Worm (Caenorhabditis elegans): ENCODE measurements around the gene math-42.

math-42 gene

ce11 chrII:2076467-2076866 is 23.3 kb upstream of the math-42 start:
- TF ChIP-seq tbx-37 (GFP tag; conservative IDR thresholded peaks at IDR 0.05) (no peak), ama-1 (optimal IDR thresholded peaks at IDR 0.05) (no peak), tra-4 (tag; optimal IDR thresholded peaks at IDR 0.05) (no peak), B0310.2 (tag; optimal IDR thresholded peaks at IDR 0.05) (no peak), ets-7 (tag; optimal IDR thresholded peaks at IDR 0.05) (no peak), ceh-13 (GFP tag; optimal IDR thresholded peaks at IDR 0.05) (no peak), scrt-1 (GFP tag; IDR thresholded peaks at IDR 0.05) (no peak), F13C5.2 (tag; optimal IDR thresholded peaks at IDR 0.05) (no peak)

ce11 chrII:2080425-2080824 is 19.3 kb upstream of the math-42 start, which contains the start of gene F07E5.9:
TSS of gene F07E5.9 (minus strand) at chrII:2080525.
- TF ChIP-seq aly-1 (tag; optimal IDR thresholded peaks at IDR 0.05), result no peak
- TF ChIP-seq hmg-4 (GFP tag; optimal IDR thresholded peaks at IDR 0.05), result no peak
- no peak for TF ChIP-seq B0310.2 (tag; optimal IDR thresholded peaks at IDR 0.05)
- TF ChIP-seq ceh-36 (tag; optimal IDR thresholded peaks at IDR 0.05), result no peak
- TF ChIP-seq pes-1 (GFP tag; IDR thresholded peaks at IDR 0.05), result no peak
- no peak for TF ChIP-seq scrt-1 (GFP tag; IDR thresholded peaks at IDR 0.05)
- TF ChIP-seq tbx-37 (GFP tag; conservative IDR thresholded peaks at IDR 0.05), result no peak
- no peak for TF ChIP-seq hnd-1 (tag; optimal IDR thresholded peaks at IDR 0.05)

- TF ChIP-seq hmg-4 (GFP tag; optimal IDR thresholded peaks at IDR 0.05) (no peak), ceh-36 (tag; optimal IDR thresholded peaks at IDR 0.05) (no peak), tbx-37 (GFP tag; conservative IDR thresholded peaks at IDR 0.05) (no peak), F13C5.2 (tag; optimal IDR thresholded peaks at IDR 0.05) (no peak), B0310.2 (tag; optimal IDR thresholded peaks at IDR 0.05) (no peak), ceh-13 (GFP tag; optimal IDR thresholded peaks at IDR 0.05) (no peak)
Observed at ce11 chrII:2081257-2081656, 18.5 kb upstream of the math-42 start, which contains the start of gene T16A1.4. TSS of gene T16A1.4 (plus strand) at chrII:2081557.

DNA sequence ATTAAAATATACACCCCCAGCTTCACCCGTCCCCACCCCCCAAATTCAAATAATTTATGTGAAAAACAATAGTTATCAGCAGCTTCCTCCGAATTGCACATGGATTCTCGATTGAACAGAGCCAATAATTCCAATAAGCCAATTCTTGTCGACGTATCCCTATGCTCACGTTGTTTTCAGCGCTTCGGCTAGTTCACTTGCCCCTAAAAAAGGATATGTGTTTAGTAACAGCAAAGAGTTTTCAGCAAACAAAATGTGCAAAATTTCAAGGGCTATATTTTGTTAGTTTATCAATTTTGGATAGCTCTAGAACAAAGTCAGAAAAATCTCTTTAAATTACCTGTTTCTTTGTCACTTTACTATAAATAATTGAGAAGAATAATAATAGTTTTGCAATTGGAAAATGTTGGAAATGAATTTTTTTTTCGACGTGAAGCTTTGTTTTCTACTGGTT is 16.0 kb upstream of the math-42 start, which contains the start of the genes T16A1.5 and fbxc-49:
Gene T16A1.5 (minus strand): TSS at position 101 of the 454 bp plus-strand sequence.
Gene fbxc-49 (plus strand): TSS at position 404 of the 454 bp plus-strand sequence.
- no peak for TF ChIP-seq tbx-37 (GFP tag; conservative IDR thresholded peaks at IDR 0.05)
- TF ChIP-seq hmbx-1 (tag; optimal IDR thresholded peaks at IDR 0.05), result no peak
- no peak for TF ChIP-seq aly-1 (tag; optimal IDR thresholded peaks at IDR 0.05)
- no peak for TF ChIP-seq B0310.2 (tag; optimal IDR thresholded peaks at IDR 0.05)
- TF ChIP-seq F13C5.2 (tag; optimal IDR thresholded peaks at IDR 0.05), result no peak
- TF ChIP-seq hnd-1 (tag; optimal IDR thresholded peaks at IDR 0.05), result no peak
- no peak for TF ChIP-seq tra-4 (tag; optimal IDR thresholded peaks at IDR 0.05)
- no peak for TF ChIP-seq flt-1 (GFP tag; IDR thresholded peaks at IDR 0.05)
- no peak for TF ChIP-seq scrt-1 (GFP tag; IDR thresholded peaks at IDR 0.05)
- TF ChIP-seq ceh-13 (GFP tag; optimal IDR thresholded peaks at IDR 0.05), result no peak
- no peak for TF ChIP-seq pes-1 (GFP tag; IDR thresholded peaks at IDR 0.05)
- no peak for TF ChIP-seq ets-7 (tag; optimal IDR thresholded peaks at IDR 0.05)
- TF ChIP-seq sea-1 (GFP tag; conservative IDR thresholded peaks at IDR 0.05), result no peak
- no peak for TF ChIP-seq hmg-4 (GFP tag; optimal IDR thresholded peaks at IDR 0.05)
- TF ChIP-seq ceh-36 (tag; optimal IDR thresholded peaks at IDR 0.05), result no peak
- TF ChIP-seq ama-1 (optimal IDR thresholded peaks at IDR 0.05), result no peak
- TF ChIP-seq tbx-11 (GFP tag; IDR thresholded peaks at IDR 0.05), result no peak

- TF ChIP-seq tra-4 (tag; optimal IDR thresholded peaks at IDR 0.05), result no peak
- TF ChIP-seq ceh-13 (GFP tag; optimal IDR thresholded peaks at IDR 0.05), result no peak
- TF ChIP-seq flt-1 (GFP tag; IDR thresholded peaks at IDR 0.05), result no peak
- no peak for TF ChIP-seq ama-1 (optimal IDR thresholded peaks at IDR 0.05)
- TF ChIP-seq scrt-1 (GFP tag; IDR thresholded peaks at IDR 0.05), result no peak
- no peak for TF ChIP-seq hmbx-1 (tag; optimal IDR thresholded peaks at IDR 0.05)
- TF ChIP-seq hnd-1 (tag; optimal IDR thresholded peaks at IDR 0.05), result no peak
- no peak for TF ChIP-seq sea-1 (GFP tag; conservative IDR thresholded peaks at IDR 0.05)
- TF ChIP-seq ceh-36 (tag; optimal IDR thresholded peaks at IDR 0.05), result no peak
- TF ChIP-seq B0310.2 (tag; optimal IDR thresholded peaks at IDR 0.05), result no peak
- no peak for TF ChIP-seq hmg-4 (GFP tag; optimal IDR thresholded peaks at IDR 0.05)
- no peak for TF ChIP-seq tbx-37 (GFP tag; conservative IDR thresholded peaks at IDR 0.05)
- no peak for TF ChIP-seq pes-1 (GFP tag; IDR thresholded peaks at IDR 0.05)
- TF ChIP-seq tbx-11 (GFP tag; IDR thresholded peaks at IDR 0.05), result no peak
- TF ChIP-seq aly-1 (tag; optimal IDR thresholded peaks at IDR 0.05), result no peak
- no peak for TF ChIP-seq ets-7 (tag; optimal IDR thresholded peaks at IDR 0.05)
- TF ChIP-seq F13C5.2 (tag; optimal IDR thresholded peaks at IDR 0.05), result no peak
Observed at ce11 chrII:2087206-2087605, 12.5 kb upstream of the math-42 start.

- TF ChIP-seq pes-1 (GFP tag; IDR thresholded peaks at IDR 0.05) (no peak), hmbx-1 (tag; optimal IDR thresholded peaks at IDR 0.05) (no peak), tbx-37 (GFP tag; conservative IDR thresholded peaks at IDR 0.05) (no peak), sea-1 (GFP tag; conservative IDR thresholded peaks at IDR 0.05) (no peak), flt-1 (GFP tag; IDR thresholded peaks at IDR 0.05) (no peak), scrt-1 (GFP tag; IDR thresholded peaks at IDR 0.05) (no peak), ceh-36 (tag; optimal IDR thresholded peaks at IDR 0.05) (no peak), F13C5.2 (tag; optimal IDR thresholded peaks at IDR 0.05) (no peak), ama-1 (optimal IDR thresholded peaks at IDR 0.05) (no peak), hnd-1 (tag; optimal IDR thresholded peaks at IDR 0.05) (no peak), hmg-4 (GFP tag; optimal IDR thresholded peaks at IDR 0.05) (no peak), ceh-13 (GFP tag; optimal IDR thresholded peaks at IDR 0.05) (no peak), B0310.2 (tag; optimal IDR thresholded peaks at IDR 0.05) (no peak), tbx-11 (GFP tag; IDR thresholded peaks at IDR 0.05) (no peak)
Observed at ce11 chrII:2090605-2091004, 9.1 kb upstream of the math-42 start, which contains the start of gene trpl-5. TSS of gene trpl-5 (minus strand) at chrII:2090636.

- TF ChIP-seq ceh-36 (tag; optimal IDR thresholded peaks at IDR 0.05) (peak; percentile 1), tbx-11 (GFP tag; IDR thresholded peaks at IDR 0.05) (no peak), tra-4 (tag; optimal IDR thresholded peaks at IDR 0.05) (no peak), hmg-4 (GFP tag; optimal IDR thresholded peaks at IDR 0.05) (peak; percentile 16), flt-1 (GFP tag; IDR thresholded peaks at IDR 0.05) (no peak), B0310.2 (tag; optimal IDR thresholded peaks at IDR 0.05) (no peak), hnd-1 (tag; optimal IDR thresholded peaks at IDR 0.05) (no peak)
Observed at ce11 chrII:2091972-2092371, 7.8 kb upstream of the math-42 start, which contains the start of gene T16A1.10. TSS of gene T16A1.10 (minus strand) at chrII:2092094.

Data from whole organism, early embryonic.